Worm (Caenorhabditis elegans) whole organism, late embryonic: Measurements from ENCODE around the gene F08H9.2.

Source experiments
- che-1 ChIP-seq: sonication (generic microtip); optimal IDR thresholded peaks from 2 replicates; lab custom pipeline; 2016; ENCODE audit warnings: mild to moderate bottlenecking, missing genetic modification characterization, missing compliant biosample characterization
- fkh-6 ChIP-seq: sonication (generic microtip); optimal IDR thresholded peaks from 2 replicates; lab custom pipeline; 2016; ENCODE audit warnings: missing genetic modification characterization, missing compliant biosample characterization
- lin-11 ChIP-seq: fragments of 200-800 bp; sonication (Bioruptor generic); optimal IDR thresholded peaks from 2 replicates; lab custom pipeline; 2018; ENCODE audit warnings: mild to moderate bottlenecking, missing genetic modification characterization, missing compliant biosample characterization
- unc-42 ChIP-seq: sonication (generic microtip); optimal IDR thresholded peaks from 2 replicates; lab custom pipeline; 2016; ENCODE audit warnings: missing genotype, missing genetic modification characterization, missing compliant biosample characterization

ce11 chrV:14436195-14436594 lies 24.3 kb upstream of the F08H9.2 start:
- TF ChIP-seq che-1 (tag; lab: Kevin White, UChicago) = no peak
- TF ChIP-seq lin-11 (tag; lab: Kevin White, UChicago) = no peak
- no peak for TF ChIP-seq unc-42 (tag; lab: Kevin White, UChicago)
- no peak for TF ChIP-seq fkh-6 (tag; lab: Kevin White, UChicago)
